Worm (Caenorhabditis elegans) whole organism, L4 larva: ENCODE measurements around the gene ZK666.12.

ENCODE experiments used
- F37D6.2 ChIP-seq: sonication (generic microtip); optimal IDR thresholded peaks from 2 replicates; lab custom pipeline; 2016; ENCODE audit warnings: mild to moderate bottlenecking, missing genetic modification characterization, missing compliant biosample characterization
- dve-1 ChIP-seq: sonication (generic microtip); optimal IDR thresholded peaks from 2 replicates; lab custom pipeline; 2017; ENCODE audit warnings: antibody characterized with exemption, mild to moderate bottlenecking, missing genetic modification characterization, missing compliant biosample characterization; ENCODE audit not compliant: insufficient read depth
- lin-29 ChIP-seq: fragments of 200-800 bp; sonication (Bioruptor generic); IDR thresholded peaks from 2 replicates; pipeline ENCODE4 v1.3.6; 2022; ENCODE audit warnings: missing genetic modification reagents, missing genetic modification characterization, missing compliant biosample characterization
- unc-62 ChIP-seq, 3 experiments: fragments of 150-350 bp in 1 of 3; sonication (generic microtip); optimal IDR thresholded peaks in 2 of 3; peaks in 1 of 3; 1 replicate in 1 of 3; 2 replicates in 2 of 3; lab custom pipeline; 2014 to 2017; ENCODE audit warnings: missing biosample characterization in 3 of 3, missing genetic modification characterization in 3 of 3, missing genetic modification reagents in 3 of 3, missing genotype in 1 of 3
- zfp-3 ChIP-seq: fragments of 200-800 bp; sonication (Bioruptor generic); conservative IDR thresholded peaks from 2 replicates; pipeline ENCODE4 v1.3.6; 2022; ENCODE audit warnings: missing genetic modification reagents, missing genetic modification characterization, missing compliant biosample characterization

- TF ChIP-seq dve-1 (tag; lab: Kevin White, UChicago): no peak
- TF ChIP-seq unc-62 (GFP tag; optimal IDR thresholded peaks at IDR 0.05 in 1 of 2; lab: Kevin White, UChicago): no peak
- TF ChIP-seq unc-62 (tag; optimal IDR thresholded peaks at IDR 0.05; lab: Kevin White, UChicago): no peak
- TF ChIP-seq F37D6.2: no peak
- TF ChIP-seq lin-29 (GFP tag; lab: Robert Waterston, UW): no peak
- no peak for TF ChIP-seq zfp-3 (GFP tag; lab: Robert Waterston, UW)
Measured at ce11 chrII:10523583-10523982, 27.6 kb downstream of the ZK666.12 start, which contains the start of gene F59B10.5.
